Fruit fly (Drosophila melanogaster) whole organism, embryonic: ENCODE measurements around the gene eIF2gamma.

Experiments
- Atf-2 ChIP-seq: fragments of 200-800 bp; sonication (Bioruptor generic); optimal IDR thresholded peaks from 2 replicates; lab custom pipeline; 2016; ENCODE audit warnings: missing biosample characterization, missing genetic modification characterization
- BtbVII ChIP-seq: fragments of 200-800 bp; sonication (Bioruptor generic); optimal IDR thresholded peaks from 3 replicates; lab custom pipeline; 2017; ENCODE audit warnings: missing biosample characterization, mild to moderate bottlenecking, missing genetic modification characterization
- CG10543 ChIP-seq: fragments of 200-800 bp; sonication (Bioruptor generic); optimal IDR thresholded peaks from 3 replicates; lab custom pipeline; 2017; ENCODE audit warnings: missing biosample characterization, mild to moderate bottlenecking, missing genetic modification characterization, moderate library complexity
- CG10654 ChIP-seq: fragments of 200-800 bp; sonication (Bioruptor generic); optimal IDR thresholded peaks from 2 replicates; lab custom pipeline; 2016; ENCODE audit warnings: missing biosample characterization, missing genetic modification characterization
- CG11560 ChIP-seq: fragments of 200-800 bp; sonication (Bioruptor generic); IDR thresholded peaks from 3 replicates; pipeline ENCODE4 v1.3.6; 2022; ENCODE audit warnings: missing biosample characterization, missing genetic modification characterization
- CG12219 ChIP-seq: fragments of 200-800 bp; sonication (Bioruptor generic); optimal IDR thresholded peaks from 3 replicates; lab custom pipeline; 2018; ENCODE audit warnings: missing biosample characterization, mild to moderate bottlenecking, missing genetic modification characterization
- CG1602 ChIP-seq: fragments of 200-800 bp; sonication (Bioruptor generic); optimal IDR thresholded peaks from 3 replicates; lab custom pipeline; 2016; ENCODE audit warnings: missing biosample characterization, missing genetic modification characterization
- CG17361 ChIP-seq: fragments of 200-800 bp; sonication (Bioruptor generic); IDR thresholded peaks from 3 replicates; pipeline ENCODE4 v1.3.6; 2022; ENCODE audit warnings: missing biosample characterization, missing genetic modification characterization
- CG18011 ChIP-seq: fragments of 200-800 bp; sonication (Bioruptor generic); optimal IDR thresholded peaks from 2 replicates; lab custom pipeline; 2017; ENCODE audit warnings: missing biosample characterization, missing genetic modification characterization, mild to moderate bottlenecking, moderate library complexity, missing genotype
- CG2116 ChIP-seq: fragments of 200-800 bp; sonication (Bioruptor generic); optimal IDR thresholded peaks from 3 replicates; lab custom pipeline; 2018; ENCODE audit warnings: missing biosample characterization, mild to moderate bottlenecking, missing genetic modification characterization
- CG3163 ChIP-seq: fragments of 200-800 bp; sonication (Bioruptor generic); optimal IDR thresholded peaks from 3 replicates; lab custom pipeline; 2016; ENCODE audit warnings: missing biosample characterization, missing genetic modification characterization
- CG3281 ChIP-seq: fragments of 200-800 bp; sonication (Bioruptor generic); optimal IDR thresholded peaks from 3 replicates; lab custom pipeline; 2017; ENCODE audit warnings: missing biosample characterization, mild to moderate bottlenecking, missing genetic modification characterization
- CG33557 ChIP-seq: fragments of 200-800 bp; sonication (Bioruptor generic); optimal IDR thresholded peaks from 2 replicates; lab custom pipeline; 2019; ENCODE audit warnings: missing biosample characterization, mild to moderate bottlenecking, missing genetic modification characterization, moderate library complexity
- CG3838 ChIP-seq: fragments of 200-800 bp; sonication (Bioruptor generic); optimal IDR thresholded peaks from 3 replicates; lab custom pipeline; 2016; ENCODE audit warnings: missing biosample characterization, missing genetic modification characterization
- CG4328 ChIP-seq: fragments of 200-800 bp; sonication (Bioruptor generic); optimal IDR thresholded peaks from 3 replicates; lab custom pipeline; 2017; ENCODE audit warnings: missing biosample characterization, missing genetic modification reagents, missing genetic modification characterization
- CG4404 ChIP-seq: fragments of 200-800 bp; sonication (Bioruptor generic); IDR thresholded peaks from 2 replicates; pipeline ENCODE4 v1.3.6; 2022; ENCODE audit warnings: missing biosample characterization, missing genetic modification characterization
- CG5245 ChIP-seq: fragments of 200-800 bp; sonication (Bioruptor generic); optimal IDR thresholded peaks from 3 replicates; lab custom pipeline; 2016; ENCODE audit warnings: missing biosample characterization, missing genetic modification characterization
- CG7372 ChIP-seq: fragments of 200-800 bp; sonication (Bioruptor generic); IDR thresholded peaks from 2 replicates; pipeline ENCODE4 v1.3.6; 2022; ENCODE audit warnings: missing biosample characterization, missing genetic modification characterization
- CG7987 ChIP-seq: fragments of 200-800 bp; sonication (Bioruptor generic); optimal IDR thresholded peaks from 2 replicates; lab custom pipeline; 2018; ENCODE audit warnings: missing biosample characterization, mild to moderate bottlenecking, missing genetic modification characterization, moderate library complexity
- CG8089 ChIP-seq: fragments of 200-800 bp; sonication (Bioruptor generic); optimal IDR thresholded peaks from 3 replicates; lab custom pipeline; 2016; ENCODE audit warnings: missing biosample characterization, missing genetic modification characterization
- CG8478 ChIP-seq: fragments of >200 bp; optimal IDR thresholded peaks from 2 replicates; lab custom pipeline; 2018
- CG9727 ChIP-seq: fragments of 200-800 bp; sonication (Bioruptor generic); optimal IDR thresholded peaks from 3 replicates; lab custom pipeline; 2017; ENCODE audit warnings: missing biosample characterization, mild to moderate bottlenecking, missing genetic modification characterization
- D19A ChIP-seq: fragments of 200-800 bp; optimal IDR thresholded peaks from 3 replicates; lab custom pipeline; 2019; ENCODE audit warnings: missing biosample characterization, mild to moderate bottlenecking, missing genetic modification characterization, moderate library complexity
- D19B ChIP-seq: fragments of 200-800 bp; sonication (Bioruptor generic); optimal IDR thresholded peaks from 2 replicates; lab custom pipeline; 2017; ENCODE audit warnings: missing biosample characterization, mild to moderate bottlenecking, missing genetic modification characterization
- Dfd ChIP-seq, 2 experiments: fragments of >200 bp; optimal IDR thresholded peaks; 2 replicates each; lab custom pipeline; 2017; ENCODE audit warnings: missing biosample characterization in 2 of 2, missing genetic modification characterization in 2 of 2
- E2f1 ChIP-seq: fragments of 200-800 bp; sonication (Bioruptor generic); IDR thresholded peaks from 2 replicates; pipeline ENCODE4 v1.3.6; 2022; ENCODE audit warnings: missing biosample characterization, missing genetic modification characterization
- ERR ChIP-seq: fragments of 200-800 bp; sonication (Bioruptor generic); optimal IDR thresholded peaks from 2 replicates; lab custom pipeline; 2016; ENCODE audit warnings: missing biosample characterization, missing genetic modification characterization
- Fer2 ChIP-seq: fragments of 200-800 bp; sonication (Bioruptor generic); optimal IDR thresholded peaks from 2 replicates; lab custom pipeline; 2018; ENCODE audit warnings: missing biosample characterization, mild to moderate bottlenecking, missing genetic modification characterization, moderate library complexity
- Hmr ChIP-seq: fragments of 200-800 bp; sonication (Bioruptor generic); optimal IDR thresholded peaks from 3 replicates; lab custom pipeline; 2017; ENCODE audit warnings: mild to moderate bottlenecking, missing biosample characterization, missing genetic modification reagents, missing genetic modification characterization
- Hmx ChIP-seq: fragments of 200-800 bp; sonication (Bioruptor generic); optimal IDR thresholded peaks from 2 replicates; lab custom pipeline; 2016; ENCODE audit warnings: missing biosample characterization, missing genetic modification characterization
- Hr39 ChIP-seq: fragments of >200 bp; optimal IDR thresholded peaks from 2 replicates; lab custom pipeline; 2017
- Lim3 ChIP-seq: fragments of 200-800 bp; sonication (Bioruptor generic); IDR thresholded peaks from 2 replicates; pipeline ENCODE4 v1.3.6; 2022; ENCODE audit warnings: missing biosample characterization, missing genetic modification characterization
- Max ChIP-seq: fragments of 200-800 bp; sonication (Bioruptor generic); optimal IDR thresholded peaks from 2 replicates; lab custom pipeline; 2016; ENCODE audit warnings: missing biosample characterization, mild to moderate bottlenecking, missing genetic modification characterization
- Med ChIP-seq: fragments of 200-800 bp; sonication (Bioruptor generic); peaks from one replicate; lab custom pipeline; 2016; ENCODE audit warnings: missing biosample characterization, missing genetic modification characterization, mild to moderate bottlenecking, inconsistent platforms, moderate library complexity
- PHDP ChIP-seq: fragments of 200-800 bp; sonication (Bioruptor generic); optimal IDR thresholded peaks from 3 replicates; lab custom pipeline; 2018; ENCODE audit warnings: missing biosample characterization, mild to moderate bottlenecking, missing genetic modification characterization, moderate library complexity
- Pdp1 ChIP-seq, 2 experiments: fragments of 200-800 bp; sonication (Bioruptor generic); optimal IDR thresholded peaks; 3 replicates each; lab custom pipeline; 2016; ENCODE audit warnings: missing biosample characterization in 2 of 2, missing genetic modification characterization in 2 of 2, mild to moderate bottlenecking in 1 of 2, moderate library complexity in 1 of 2
- Sry-δ ChIP-seq: fragments of 200-800 bp; sonication (Bioruptor generic); optimal IDR thresholded peaks from 2 replicates; lab custom pipeline; 2016; ENCODE audit warnings: missing biosample characterization, missing genetic modification characterization
- bcd ChIP-seq: fragments of 200-800 bp; sonication (Bioruptor generic); optimal IDR thresholded peaks from 2 replicates; lab custom pipeline; 2017; ENCODE audit warnings: missing biosample characterization, mild to moderate bottlenecking, missing genetic modification characterization
- chn ChIP-seq: fragments of 200-800 bp; sonication (Bioruptor generic); optimal IDR thresholded peaks from 2 replicates; lab custom pipeline; 2016; ENCODE audit warnings: missing biosample characterization, missing genetic modification characterization
- danr ChIP-seq: fragments of 200-800 bp; sonication (Bioruptor generic); IDR thresholded peaks from 2 replicates; pipeline ENCODE4 v1.3.6; 2022; ENCODE audit warnings: missing biosample characterization, missing genetic modification characterization
- dimm ChIP-seq: fragments of 200-800 bp; sonication (Bioruptor generic); IDR thresholded peaks from 2 replicates; pipeline ENCODE4 v1.3.6; 2022; ENCODE audit warnings: missing biosample characterization, missing genetic modification characterization
- dm ChIP-seq: fragments of 200-800 bp; sonication (Bioruptor generic); optimal IDR thresholded peaks from 3 replicates; lab custom pipeline; 2016; ENCODE audit warnings: missing biosample characterization, missing genetic modification characterization
- dmrt99B ChIP-seq: fragments of 200-800 bp; sonication (Bioruptor generic); optimal IDR thresholded peaks from 2 replicates; lab custom pipeline; 2018; ENCODE audit warnings: missing biosample characterization, mild to moderate bottlenecking, missing genetic modification characterization, moderate library complexity
- en ChIP-seq: fragments of 200-800 bp; sonication (Bioruptor generic); optimal IDR thresholded peaks from 2 replicates; lab custom pipeline; 2016; ENCODE audit warnings: missing biosample characterization, missing genetic modification characterization
- eve ChIP-seq, 2 experiments: fragments of >200 bp; optimal IDR thresholded peaks; 2 replicates each; lab custom pipeline; 2017; ENCODE audit warnings: missing biosample characterization in 2 of 2, missing genetic modification characterization in 2 of 2
- hbn ChIP-seq: fragments of 200-800 bp; sonication (Bioruptor generic); IDR thresholded peaks from 2 replicates; pipeline ENCODE4 v1.3.6; 2022; ENCODE audit warnings: missing biosample characterization, missing genetic modification characterization; ENCODE audit not compliant: partially characterized antibody
- ind ChIP-seq: fragments of 200-800 bp; sonication (Bioruptor generic); optimal IDR thresholded peaks from 3 replicates; lab custom pipeline; 2016; ENCODE audit warnings: missing biosample characterization, missing genetic modification characterization
- nerfin-1 ChIP-seq: fragments of 200-800 bp; sonication (Bioruptor generic); optimal IDR thresholded peaks from 3 replicates; lab custom pipeline; 2019; ENCODE audit warnings: missing biosample characterization, mild to moderate bottlenecking, missing genetic modification characterization, moderate library complexity
- run ChIP-seq: fragments of 200-800 bp; sonication (Bioruptor generic); optimal IDR thresholded peaks from 3 replicates; lab custom pipeline; 2018; ENCODE audit warnings: missing biosample characterization, mild to moderate bottlenecking, missing genetic modification characterization
- tna ChIP-seq: fragments of 200-800 bp; sonication (Bioruptor generic); IDR thresholded peaks from 2 replicates; pipeline ENCODE4 v1.3.6; 2022; ENCODE audit warnings: missing biosample characterization, missing genetic modification characterization; ENCODE audit not compliant: partially characterized antibody
- trh ChIP-seq: fragments of 200-800 bp; sonication (Bioruptor generic); optimal IDR thresholded peaks from 2 replicates; lab custom pipeline; 2016; ENCODE audit warnings: missing biosample characterization, missing genetic modification characterization
- unpg ChIP-seq: fragments of 200-800 bp; sonication (Bioruptor generic); optimal IDR thresholded peaks from 3 replicates; lab custom pipeline; 2018; ENCODE audit warnings: missing biosample characterization, mild to moderate bottlenecking, missing genetic modification characterization, moderate library complexity
- usp ChIP-seq: fragments of >200 bp; optimal IDR thresholded peaks from 2 replicates; lab custom pipeline; 2017; ENCODE audit warnings: missing biosample characterization, missing genetic modification characterization

Gene eIF2gamma

DNA sequence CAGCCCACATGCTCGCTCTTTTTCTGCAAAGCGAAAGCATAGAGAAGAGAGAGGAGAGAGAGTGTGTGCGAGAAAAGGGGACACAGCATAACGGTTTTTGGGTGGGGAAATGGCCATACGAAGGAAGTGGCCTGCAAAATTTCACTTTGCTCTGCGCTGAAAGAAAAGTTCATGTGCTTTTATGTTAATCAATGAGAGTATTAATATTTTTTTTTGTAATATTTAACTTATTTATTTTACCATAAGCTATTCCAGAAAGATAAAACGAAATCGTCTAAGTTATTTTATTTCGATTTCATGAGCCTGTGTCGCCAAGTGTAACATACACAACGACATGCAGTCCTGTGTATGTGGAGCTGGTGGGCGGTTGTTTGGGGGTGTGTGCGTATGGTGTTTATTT lies 12.8 kb downstream of the eIF2gamma start (continued):
- TF ChIP-seq CG3281 (GFP tag; lab: Kevin White, UChicago) (no peak), CG33557 (GFP tag; lab: Kevin White, UChicago) (no peak), CG7372 (peak; percentile 60), ind (GFP tag; lab: Kevin White, UChicago) (peak; percentile 58), Hr39 (lab: Kevin White, UChicago) (no peak), CG2116 (GFP tag; lab: Kevin White, UChicago) (peak; percentile 25), en (no peak), CG18011 (GFP tag; lab: Kevin White, UChicago) (peak; percentile 10), CG9727 (GFP tag; lab: Kevin White, UChicago) (peak; percentile 63), Sry-δ (GFP tag; lab: Kevin White, UChicago) (no peak), dm (no peak), eve (GFP tag; optimal IDR thresholded peaks at IDR 0.05; lab: Kevin White, UChicago) (no peak), CG7987 (GFP tag; lab: Kevin White, UChicago) (no peak), PHDP (no peak), CG10543 (GFP tag; lab: Kevin White, UChicago) (no peak), Hmr (GFP tag; lab: Kevin White, UChicago) (peak; percentile 93), Pdp1 (GFP tag; optimal IDR thresholded peaks at IDR 0.05; lab: Kevin White, UChicago) (no peak), ERR (GFP tag; lab: Kevin White, UChicago) (no peak), CG11560 (no peak), bcd (GFP tag; lab: Kevin White, UChicago) (peak; percentile 65), D19B (peak; percentile 16), Med (GFP tag; lab: Kevin White, UChicago) (peak; percentile 77), hbn (GFP tag; lab: Robert Waterston, UW) (no peak), run (tag; lab: Kevin White, UChicago) (peak; percentile 10), danr (GFP tag; lab: Robert Waterston, UW) (peak; percentile 32; the same call in 1 of the 2 replicates), Dfd (GFP tag; optimal IDR thresholded peaks at IDR 0.05; lab: Kevin White, UChicago) (no peak), CG12219 (GFP tag; lab: Kevin White, UChicago) (peak; percentile 23), dimm (GFP tag; lab: Robert Waterston, UW) (peak; percentile 42; the same call in 1 of the 2 replicates), CG4328 (peak; percentile 25), CG5245 (no peak), E2f1 (GFP tag; lab: Robert Waterston, UW) (peak; percentile 76), nerfin-1 (tag; lab: Kevin White, UChicago) (no peak), trh (GFP tag; lab: Kevin White, UChicago) (no peak), CG1602 (GFP tag; lab: Kevin White, UChicago) (no peak), CG4404 (GFP tag; lab: Robert Waterston, UW) (peak; percentile 52), usp (GFP tag; lab: Kevin White, UChicago) (no peak), unpg (no peak), Atf-2 (GFP tag; lab: Kevin White, UChicago) (no peak), D19A (tag; lab: Kevin White, UChicago) (no peak), dmrt99B (tag; lab: Kevin White, UChicago) (no peak), Hmx (GFP tag; lab: Kevin White, UChicago) (no peak), Fer2 (tag; lab: Kevin White, UChicago) (peak; percentile 29), CG17361 (no peak), CG3163 (no peak), tna (no peak), CG3838 (no peak), BtbVII (peak; percentile 73), chn (GFP tag; lab: Kevin White, UChicago) (no peak), CG8478 (lab: Kevin White, UChicago) (no peak), CG10654 (GFP tag; lab: Kevin White, UChicago) (no peak), Max (GFP tag; lab: Kevin White, UChicago) (no peak), CG8089 (GFP tag; lab: Kevin White, UChicago) (no peak), Lim3 (GFP tag; lab: Robert Waterston, UW) (0 out of 2 replicates have a peak, but pooled peaks have one; percentile 31)
